Worm (Caenorhabditis elegans) whole organism, L4/young adult: ENCODE results near the gene H35N09.1.

Source experiments
- W03F9.2 ChIP-seq: fragments of 150-350 bp; optimal IDR thresholded peaks from 2 replicates; lab custom pipeline; 2014; ENCODE audit warnings: missing biosample characterization, missing genetic modification characterization
- him-1 ChIP-seq: sonication (generic microtip); optimal IDR thresholded peaks from 2 replicates; lab custom pipeline; 2016; ENCODE audit warnings: missing genotype, missing genetic modification reagents, missing genetic modification characterization, missing compliant biosample characterization

ce11 chrX:8599725-8600124 lies 5.4 kb upstream of the H35N09.1 start:
- TF ChIP-seq him-1 (tag; lab: Kevin White, UChicago) = no peak
- no peak for TF ChIP-seq W03F9.2 (tag; lab: Kevin White, UChicago)
